Worm (Caenorhabditis elegans) whole organism, L1 larva: ENCODE data around the gene unc-119.

Source experiments
- ama-1 ChIP-seq: fragments of 150-350 bp; optimal IDR thresholded peaks from 2 replicates; lab custom pipeline; 2014
- dsc-1 ChIP-seq: sonication (generic microtip); optimal IDR thresholded peaks from 2 replicates; lab custom pipeline; 2016; ENCODE audit warnings: mild to moderate bottlenecking, missing genetic modification characterization, missing compliant biosample characterization
- grh-1 ChIP-seq: fragments of 200-800 bp; sonication (Bioruptor generic); IDR thresholded peaks from 2 replicates; pipeline ENCODE4 v1.3.6; 2022; ENCODE audit warnings: missing genetic modification reagents, missing genetic modification characterization, missing compliant biosample characterization
- irx-1 ChIP-seq: sonication (generic microtip); optimal IDR thresholded peaks from 2 replicates; lab custom pipeline; 2016; ENCODE audit warnings: missing genetic modification characterization, missing compliant biosample characterization
- lin-13 ChIP-seq: fragments of 150-350 bp; optimal IDR thresholded peaks from 2 replicates; lab custom pipeline; 2014; ENCODE audit warnings: missing biosample characterization, missing genetic modification reagents, missing genetic modification characterization
- lin-39 ChIP-seq: fragments of 150-350 bp; optimal IDR thresholded peaks from 2 replicates; lab custom pipeline; 2014; ENCODE audit warnings: missing biosample characterization, missing genetic modification reagents, missing genetic modification characterization
- lsy-2 ChIP-seq, 2 experiments: fragments of 150-350 bp; optimal IDR thresholded peaks; 2 replicates each; lab custom pipeline; 2014; ENCODE audit warnings: missing biosample characterization in 2 of 2, missing genetic modification characterization in 2 of 2
- xbp-1 ChIP-seq: sonication (generic microtip); optimal IDR thresholded peaks from 2 replicates; lab custom pipeline; 2016; ENCODE audit warnings: missing genetic modification characterization, missing compliant biosample characterization
- zip-4 ChIP-seq: fragments of 200-800 bp; sonication (Bioruptor generic); optimal IDR thresholded peaks from 2 replicates; lab custom pipeline; 2018; ENCODE audit warnings: mild to moderate bottlenecking, missing genetic modification characterization, moderate library complexity, missing compliant biosample characterization
- ztf-4 ChIP-seq: fragments of 150-350 bp; optimal IDR thresholded peaks from 2 replicates; lab custom pipeline; 2014; ENCODE audit warnings: missing biosample characterization, missing genetic modification characterization

- TF ChIP-seq lin-39 (tag; lab: Kevin White, UChicago) (no peak), xbp-1 (tag; lab: Kevin White, UChicago) (no peak), lsy-2 (tag; optimal IDR thresholded peaks at IDR 0.05; lab: Kevin White, UChicago) (no peak), grh-1 (GFP tag; lab: Robert Waterston, UW) (no peak), ztf-4 (tag; lab: Kevin White, UChicago) (no peak), zip-4 (no peak), dsc-1 (no peak), lin-13 (GFP tag; lab: Kevin White, UChicago) (no peak), ama-1 (no peak), irx-1 (tag; lab: Kevin White, UChicago) (no peak)
Measured at ce11 chrIII:10921474-10921873, 19.0 kb downstream of the unc-119 start.
